Worm (Caenorhabditis elegans) whole organism, L1 larva: ENCODE data around the gene srv-1.
A peak's percentile ranks its signal among the peaks of the same experiment; 100 is the strongest.

Experiments used
- F16B12.6 ChIP-seq: fragments of 150-350 bp; optimal IDR thresholded peaks from 2 replicates; lab custom pipeline; 2014; ENCODE audit warnings: missing biosample characterization, missing genetic modification characterization
- alr-1 ChIP-seq: fragments of 200-800 bp; sonication (Bioruptor generic); optimal IDR thresholded peaks from 2 replicates; lab custom pipeline; 2018; ENCODE audit warnings: borderline replicate concordance, mild to moderate bottlenecking, missing genetic modification characterization, missing compliant biosample characterization
- aly-2 ChIP-seq: fragments of 150-350 bp; optimal IDR thresholded peaks from 2 replicates; lab custom pipeline; 2014; ENCODE audit warnings: missing biosample characterization, missing genetic modification characterization
- ama-1 ChIP-seq: fragments of 150-350 bp; optimal IDR thresholded peaks from 2 replicates; lab custom pipeline; 2014
- blmp-1 ChIP-seq: fragments of 150-350 bp; optimal IDR thresholded peaks from 2 replicates; lab custom pipeline; 2014; ENCODE audit warnings: missing biosample characterization, missing genetic modification characterization
- ceh-63 ChIP-seq: fragments of 200-800 bp; sonication (Bioruptor generic); optimal IDR thresholded peaks from 2 replicates; lab custom pipeline; 2018; ENCODE audit warnings: mild to moderate bottlenecking, missing genetic modification characterization, missing compliant biosample characterization
- ceh-8 ChIP-seq: fragments of 200-800 bp; sonication (Bioruptor generic); optimal IDR thresholded peaks from 2 replicates; lab custom pipeline; 2018; ENCODE audit warnings: mild to moderate bottlenecking, missing genetic modification characterization, moderate library complexity, missing compliant biosample characterization
- ceh-88 ChIP-seq: fragments of 200-800 bp; sonication (Bioruptor generic); IDR thresholded peaks from 2 replicates; pipeline ENCODE4 v1.3.6; 2022; ENCODE audit warnings: missing genetic modification characterization, missing compliant biosample characterization
- dpl-1 ChIP-seq, 3 experiments: fragments of 150-350 bp in 2 of 3; sonication (generic microtip) in 1 of 3; optimal IDR thresholded peaks; 2 replicates each; lab custom pipeline; 2014 to 2017; ENCODE audit warnings: missing biosample characterization in 3 of 3, missing genetic modification characterization in 3 of 3, missing genetic modification reagents in 3 of 3
- dsc-1 ChIP-seq: sonication (generic microtip); optimal IDR thresholded peaks from 2 replicates; lab custom pipeline; 2016; ENCODE audit warnings: mild to moderate bottlenecking, missing genetic modification characterization, missing compliant biosample characterization
- efl-1 ChIP-seq, 4 experiments: fragments of 150-350 bp; optimal IDR thresholded peaks in 3 of 4; peaks in 1 of 4; 1 replicate in 1 of 4; 2 replicates in 3 of 4; lab custom pipeline; 2014; ENCODE audit warnings: missing biosample characterization in 2 of 4, missing genetic modification characterization in 2 of 4, missing genetic modification reagents in 2 of 4
- egl-13 ChIP-seq: sonication (generic microtip); optimal IDR thresholded peaks from 2 replicates; lab custom pipeline; 2016; ENCODE audit warnings: missing genotype, missing genetic modification reagents, missing genetic modification characterization, missing compliant biosample characterization
- egl-27 ChIP-seq, 2 experiments: fragments of 150-350 bp in 1 of 2; sonication (generic microtip); optimal IDR thresholded peaks; 3 replicates each; lab custom pipeline; 2017 to 2018; ENCODE audit warnings: missing biosample characterization in 2 of 2, missing genetic modification characterization in 2 of 2, missing genetic modification reagents in 2 of 2
- elt-3 ChIP-seq, 6 experiments: fragments of 150-350 bp in 1 of 6; sonication (generic microtip); optimal IDR thresholded peaks; 2 replicates each; lab custom pipeline; 2017 to 2018; ENCODE audit warnings: missing biosample characterization in 6 of 6, missing genetic modification characterization in 6 of 6, inconsistent platforms in 1 of 6
- fkh-10 ChIP-seq: sonication (generic microtip); optimal IDR thresholded peaks from 2 replicates; lab custom pipeline; 2017; ENCODE audit warnings: missing biosample characterization, missing genetic modification reagents, missing genetic modification characterization
- fkh-8 ChIP-seq: sonication (generic microtip); optimal IDR thresholded peaks from 2 replicates; lab custom pipeline; 2016; ENCODE audit warnings: mild to moderate bottlenecking, missing genetic modification characterization, missing compliant biosample characterization
- fos-1 ChIP-seq: fragments of 150-350 bp; optimal IDR thresholded peaks from 2 replicates; lab custom pipeline; 2014; ENCODE audit warnings: missing biosample characterization, missing genetic modification characterization
- grh-1 ChIP-seq: fragments of 200-800 bp; sonication (Bioruptor generic); IDR thresholded peaks from 2 replicates; pipeline ENCODE4 v1.3.6; 2022; ENCODE audit warnings: missing genetic modification reagents, missing genetic modification characterization, missing compliant biosample characterization
- hlh-17 ChIP-seq: fragments of 200-800 bp; sonication (Bioruptor generic); optimal IDR thresholded peaks from 2 replicates; lab custom pipeline; 2018; ENCODE audit warnings: missing genetic modification characterization, mild to moderate bottlenecking, missing compliant biosample characterization, moderate library complexity, borderline replicate concordance
- isw-1 ChIP-seq: fragments of 200-800 bp; sonication (Bioruptor generic); IDR thresholded peaks from 2 replicates; pipeline ENCODE4 v1.3.6; 2022; ENCODE audit warnings: missing genetic modification characterization, missing compliant biosample characterization
- jun-1 ChIP-seq: fragments of 150-350 bp; optimal IDR thresholded peaks from 2 replicates; lab custom pipeline; 2014; ENCODE audit warnings: missing biosample characterization, missing genetic modification reagents, missing genetic modification characterization
- lin-13 ChIP-seq: fragments of 150-350 bp; optimal IDR thresholded peaks from 2 replicates; lab custom pipeline; 2014; ENCODE audit warnings: missing biosample characterization, missing genetic modification reagents, missing genetic modification characterization
- lin-15B ChIP-seq: fragments of 150-350 bp; sonication (generic microtip); optimal IDR thresholded peaks from 3 replicates; lab custom pipeline; 2014; ENCODE audit warnings: missing biosample characterization, missing genetic modification characterization
- lin-35 ChIP-seq, 2 experiments: fragments of 150-350 bp; optimal IDR thresholded peaks; 2 replicates each; lab custom pipeline; 2014; ENCODE audit warnings: missing biosample characterization in 2 of 2, missing genetic modification characterization in 2 of 2, missing genetic modification reagents in 2 of 2
- lin-39 ChIP-seq: fragments of 150-350 bp; optimal IDR thresholded peaks from 2 replicates; lab custom pipeline; 2014; ENCODE audit warnings: missing biosample characterization, missing genetic modification reagents, missing genetic modification characterization
- lir-3 ChIP-seq: sonication (generic microtip); optimal IDR thresholded peaks from 2 replicates; lab custom pipeline; 2016; ENCODE audit warnings: mild to moderate bottlenecking, missing genetic modification characterization, moderate library complexity, missing compliant biosample characterization; ENCODE audit not compliant: poor library complexity
- mdl-1 ChIP-seq, 2 experiments: fragments of 150-350 bp; optimal IDR thresholded peaks; 2 replicates each; lab custom pipeline; 2014 to 2017; ENCODE audit warnings: missing biosample characterization in 2 of 2, missing genetic modification characterization in 2 of 2, inconsistent platforms in 1 of 2
- mep-1 ChIP-seq: fragments of 150-350 bp; optimal IDR thresholded peaks from 2 replicates; lab custom pipeline; 2014; ENCODE audit warnings: missing biosample characterization, missing genetic modification characterization
- nhr-11 ChIP-seq: fragments of 150-350 bp; optimal IDR thresholded peaks from 2 replicates; lab custom pipeline; 2014; ENCODE audit warnings: missing biosample characterization, missing genetic modification characterization
- nhr-19 ChIP-seq: fragments of 200-800 bp; sonication (Bioruptor generic); conservative IDR thresholded peaks from 2 replicates; pipeline ENCODE4 v1.3.6; 2022; ENCODE audit warnings: missing genetic modification characterization, missing compliant biosample characterization
- nhr-77 ChIP-seq: fragments of 150-350 bp; optimal IDR thresholded peaks from 2 replicates; lab custom pipeline; 2014; ENCODE audit warnings: missing biosample characterization, missing genetic modification characterization
- nhr-84 ChIP-seq: sonication (generic microtip); optimal IDR thresholded peaks from 2 replicates; lab custom pipeline; 2017; ENCODE audit warnings: missing biosample characterization, missing genetic modification characterization
- nhr-85 ChIP-seq: sonication (generic microtip); peaks from one replicate; lab custom pipeline; 2016; ENCODE audit warnings: missing genetic modification characterization, inconsistent platforms, missing compliant biosample characterization
- nhr-90 ChIP-seq: sonication (generic microtip); optimal IDR thresholded peaks from 2 replicates; lab custom pipeline; 2016; ENCODE audit warnings: mild to moderate bottlenecking, missing genetic modification characterization, missing compliant biosample characterization; ENCODE audit not compliant: poor library complexity
- pax-3 ChIP-seq: fragments of 200-800 bp; sonication (Bioruptor generic); optimal IDR thresholded peaks from 2 replicates; lab custom pipeline; 2018; ENCODE audit warnings: mild to moderate bottlenecking, missing genetic modification characterization, moderate library complexity, missing compliant biosample characterization
- pqm-1 ChIP-seq: sonication (generic microtip); optimal IDR thresholded peaks from 3 replicates; lab custom pipeline; 2017; ENCODE audit warnings: missing biosample characterization, missing genetic modification characterization
- rnt-1 ChIP-seq: sonication (generic microtip); optimal IDR thresholded peaks from 2 replicates; lab custom pipeline; 2016; ENCODE audit warnings: mild to moderate bottlenecking, missing genetic modification characterization, moderate library complexity, missing compliant biosample characterization
- skn-1 ChIP-seq: fragments of 150-350 bp; optimal IDR thresholded peaks from 2 replicates; lab custom pipeline; 2014; ENCODE audit warnings: missing biosample characterization, missing genetic modification characterization
- snpc-4 ChIP-seq: fragments of 150-350 bp; optimal IDR thresholded peaks from 2 replicates; lab custom pipeline; 2014; ENCODE audit warnings: missing biosample characterization, missing genetic modification characterization
- snu-23 ChIP-seq: sonication (generic microtip); optimal IDR thresholded peaks from 2 replicates; lab custom pipeline; 2016; ENCODE audit warnings: missing genetic modification characterization, missing compliant biosample characterization
- sox-4 ChIP-seq: sonication (generic microtip); optimal IDR thresholded peaks from 2 replicates; lab custom pipeline; 2016; ENCODE audit warnings: missing genetic modification characterization, missing compliant biosample characterization
- sup-37 ChIP-seq: fragments of 200-800 bp; sonication (Bioruptor generic); optimal IDR thresholded peaks from 2 replicates; lab custom pipeline; 2018; ENCODE audit warnings: mild to moderate bottlenecking, missing genetic modification characterization, missing compliant biosample characterization
- tbx-2 ChIP-seq: sonication (generic microtip); optimal IDR thresholded peaks from 2 replicates; lab custom pipeline; 2016; ENCODE audit warnings: missing genetic modification characterization, missing compliant biosample characterization
- unc-130 ChIP-seq: fragments of 150-350 bp; optimal IDR thresholded peaks from 2 replicates; lab custom pipeline; 2017; ENCODE audit warnings: missing biosample characterization, missing genetic modification characterization, inconsistent platforms
- unc-30 ChIP-seq: sonication (generic microtip); optimal IDR thresholded peaks from 2 replicates; lab custom pipeline; 2017; ENCODE audit warnings: missing biosample characterization, missing genetic modification characterization
- unc-86 ChIP-seq: sonication (generic microtip); optimal IDR thresholded peaks from 2 replicates; lab custom pipeline; 2016; ENCODE audit warnings: missing genetic modification characterization, missing compliant biosample characterization
- unc-98 ChIP-seq: fragments of 200-800 bp; sonication (Bioruptor generic); IDR thresholded peaks from 2 replicates; pipeline ENCODE4 v1.3.6; 2022; ENCODE audit warnings: missing genetic modification characterization, missing compliant biosample characterization
- vab-15 ChIP-seq: sonication (generic microtip); optimal IDR thresholded peaks from 2 replicates; lab custom pipeline; 2017; ENCODE audit warnings: missing genotype, mild to moderate bottlenecking, missing genetic modification characterization, missing compliant biosample characterization
- ztf-11 ChIP-seq, 2 experiments: sonication (generic microtip); optimal IDR thresholded peaks; 2 replicates each; lab custom pipeline; 2016 to 2017; ENCODE audit warnings: missing genetic modification characterization in 2 of 2, missing biosample characterization in 1 of 2, missing compliant biosample characterization in 1 of 2
- ztf-4 ChIP-seq: fragments of 150-350 bp; optimal IDR thresholded peaks from 2 replicates; lab custom pipeline; 2014; ENCODE audit warnings: missing biosample characterization, missing genetic modification characterization

Gene srv-1

ce11 chrIII:6897587-6898064 is 47.4 kb downstream of the srv-1 start, which contains the start of gene T07E3.4 (continued):
- TF ChIP-seq egl-27 (tag; optimal IDR thresholded peaks at IDR 0.05; lab: Kevin White, UChicago) (peak; percentile 10 to 55), unc-86 (tag; lab: Kevin White, UChicago) (no peak), F16B12.6 (peak; percentile 33), skn-1 (tag; lab: Kevin White, UChicago) (no peak), ceh-8 (GFP tag; lab: Kevin White, UChicago) (no peak), hlh-17 (GFP tag; lab: Kevin White, UChicago) (no peak), rnt-1 (tag; lab: Kevin White, UChicago) (peak; percentile 91), nhr-84 (tag; lab: Kevin White, UChicago) (no peak), dpl-1 (GFP tag; optimal IDR thresholded peaks at IDR 0.05; lab: Kevin White, UChicago) (peak; percentile 47 to 60 (median 59)), lin-39 (peak; percentile 76), ama-1 (lab: Kevin White, UChicago) (peak; percentile 44), tbx-2 (tag; lab: Kevin White, UChicago) (peak; percentile 89), egl-13 (tag; lab: Kevin White, UChicago) (no peak), pqm-1 (tag; lab: Kevin White, UChicago) (no peak), snu-23 (GFP tag; lab: Kevin White, UChicago) (peak; percentile 96), nhr-77 (peak; percentile 43), grh-1 (GFP tag; lab: Robert Waterston, UW) (peak; percentile 83), aly-2 (tag; lab: Kevin White, UChicago) (no peak), mdl-1 (tag; optimal IDR thresholded peaks at IDR 0.05; lab: Kevin White, UChicago) (peak in 1 of 2 experiments; percentile 84), sox-4 (tag; lab: Kevin White, UChicago) (no peak), mep-1 (peak; percentile 90), lir-3 (tag; lab: Kevin White, UChicago) (peak; percentile 72), fkh-8 (tag; lab: Kevin White, UChicago) (peak; percentile 30), sup-37 (GFP tag; lab: Kevin White, UChicago) (no peak), efl-1 (optimal IDR thresholded peaks at IDR 0.05; lab: Kevin White, UChicago) (peak; percentile 69), efl-1 (GFP tag; optimal IDR thresholded peaks at IDR 0.05 in 1 of 2; lab: Kevin White, UChicago) (peak; percentile 46 to 95), nhr-90 (tag; lab: Kevin White, UChicago) (peak; percentile 84), unc-98 (GFP tag; lab: Robert Waterston, UW) (no peak), lin-13 (peak; percentile 51), blmp-1 (tag; lab: Kevin White, UChicago) (peak; percentile 82), pax-3 (tag; lab: Kevin White, UChicago) (no peak), isw-1 (no peak), alr-1 (no peak), nhr-11 (tag; lab: Kevin White, UChicago) (peak; percentile 68)

ce11 chrIII:6898518-6898917 is 48.3 kb downstream of the srv-1 start:
- TF ChIP-seq efl-1 (optimal IDR thresholded peaks at IDR 0.05; lab: Kevin White, UChicago) (peak; percentile 9 to 21), efl-1 (GFP tag; optimal IDR thresholded peaks at IDR 0.05 in 1 of 2; lab: Kevin White, UChicago) (peak in 1 of 2 experiments; percentile 11), lin-39 (peak; percentile 29), jun-1 (tag; lab: Kevin White, UChicago) (no peak), unc-130 (tag; lab: Kevin White, UChicago) (peak; percentile 56), nhr-19 (GFP tag; lab: Robert Waterston, UW) (peak; percentile 79), elt-3 (tag; optimal IDR thresholded peaks at IDR 0.05; lab: Kevin White, UChicago) (peak in 2 of 6 experiments; percentile 41 to 83), ceh-63 (no peak), lir-3 (tag; lab: Kevin White, UChicago) (peak; percentile 4), egl-27 (tag; optimal IDR thresholded peaks at IDR 0.05; lab: Kevin White, UChicago) (no peak), vab-15 (no peak), hlh-17 (GFP tag; lab: Kevin White, UChicago) (no peak), fos-1 (peak; percentile 5), nhr-85 (tag; lab: Kevin White, UChicago) (peak; percentile 85), fkh-10 (GFP tag; lab: Kevin White, UChicago) (no peak), ztf-11 (tag; optimal IDR thresholded peaks at IDR 0.05; lab: Kevin White, UChicago) (no peak), ztf-4 (tag; lab: Kevin White, UChicago) (peak; percentile 40), rnt-1 (tag; lab: Kevin White, UChicago) (peak; percentile 63), lin-35 (GFP tag; optimal IDR thresholded peaks at IDR 0.05; lab: Kevin White, UChicago) (peak in 1 of 2 experiments; percentile 61), unc-86 (tag; lab: Kevin White, UChicago) (no peak), dsc-1 (tag; lab: Kevin White, UChicago) (no peak), nhr-11 (tag; lab: Kevin White, UChicago) (peak; percentile 35), lin-15B (tag; lab: Kevin White, UChicago) (no peak), unc-30 (no peak), ceh-88 (GFP tag; lab: Robert Waterston, UW) (0 out of 2 replicates have a peak, but pooled peaks have one; percentile 14), nhr-77 (no peak), snpc-4 (tag; lab: Kevin White, UChicago) (no peak)
